Worm (Caenorhabditis elegans): ENCODE measurements around the gene Y40H4A.2.

Gene Y40H4A.2

DNA sequence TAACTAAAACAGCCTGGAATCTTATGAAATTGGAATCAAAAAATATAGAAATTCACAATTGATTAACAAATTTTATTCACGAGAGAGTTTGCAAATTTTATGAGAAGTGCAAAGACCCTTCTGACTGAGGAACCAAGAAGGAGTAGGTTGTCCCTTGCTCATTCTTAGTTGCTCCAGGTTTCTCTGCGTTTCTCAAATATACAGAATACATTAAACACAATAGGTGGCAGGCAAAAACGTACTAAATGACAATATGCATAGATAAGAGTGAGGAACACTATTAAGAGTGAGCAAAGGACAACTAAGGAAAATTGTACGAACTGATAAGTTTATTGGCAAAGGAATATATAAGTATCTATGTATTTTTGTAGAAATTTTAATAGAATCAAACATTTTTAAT is 26.5 kb downstream of the Y40H4A.2 start, which contains the start of gene C53A5.9:
Gene C53A5.9, minus strand, starts transcription at position 101 of the 400 bp plus-strand sequence.
- TF ChIP-seq ces-1 (GFP tag; optimal IDR thresholded peaks at IDR 0.05) (no peak), nhr-2 (tag; optimal IDR thresholded peaks at IDR 0.05) (no peak), snpc-4 (tag; optimal IDR thresholded peaks at IDR 0.05) (no peak), ham-2 (GFP tag; optimal IDR thresholded peaks at IDR 0.05) (no peak), unc-120 (tag; optimal IDR thresholded peaks at IDR 0.05; ENCODE audit: poor library complexity, severe bottlenecking) (no peak), cnd-1 (tag; optimal IDR thresholded peaks at IDR 0.05) (no peak), ceh-39 (tag; optimal IDR thresholded peaks at IDR 0.05) (no peak), mls-2 (tag; optimal IDR thresholded peaks at IDR 0.05) (no peak), nhr-237 (tag; optimal IDR thresholded peaks at IDR 0.05) (no peak), elt-3 (tag; optimal IDR thresholded peaks at IDR 0.05) (no peak), hlh-1 (tag; optimal IDR thresholded peaks at IDR 0.05) (no peak), ztf-11 (tag; optimal IDR thresholded peaks at IDR 0.05) (no peak), zip-8 (tag; optimal IDR thresholded peaks at IDR 0.05) (no peak), sem-2 (GFP tag; optimal IDR thresholded peaks at IDR 0.05) (no peak), tbx-8 (GFP tag; optimal IDR thresholded peaks at IDR 0.05) (no peak), ceh-43 (GFP tag; optimal IDR thresholded peaks at IDR 0.05) (no peak), lin-13 (tag; optimal IDR thresholded peaks at IDR 0.05) (no peak)

DNA sequence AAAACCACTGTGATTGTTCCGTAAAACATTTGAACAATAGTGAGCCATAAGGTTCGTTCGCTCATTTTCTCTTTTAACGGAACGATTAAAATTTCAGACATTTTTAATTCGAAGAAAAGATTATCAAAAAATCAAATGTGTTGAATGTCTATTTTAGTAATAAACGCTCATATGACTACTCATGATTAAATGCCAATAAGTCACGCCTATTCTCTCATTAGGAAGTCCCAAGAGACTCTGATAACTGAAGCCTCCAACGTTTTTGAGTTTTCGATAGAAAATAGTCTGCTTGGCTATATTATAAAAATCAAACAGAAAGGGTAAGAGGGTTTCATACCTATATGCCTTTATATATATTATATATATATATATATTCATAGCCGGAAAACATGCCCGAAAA is 29.1 kb downstream of the Y40H4A.2 start, which contains the start of gene srg-47:
Gene srg-47, minus strand, starts transcription at position 101 of the 400 bp plus-strand sequence.
- TF ChIP-seq nhr-237 (tag; optimal IDR thresholded peaks at IDR 0.05) (no peak), elt-3 (tag; optimal IDR thresholded peaks at IDR 0.05) (no peak), nhr-12 (tag; optimal IDR thresholded peaks at IDR 0.05) (no peak), lin-32 (GFP tag; optimal IDR thresholded peaks at IDR 0.05) (no peak), ces-1 (GFP tag; optimal IDR thresholded peaks at IDR 0.05) (no peak), ceh-83 (GFP tag; optimal IDR thresholded peaks at IDR 0.05) (no peak), unc-62 (GFP tag; optimal IDR thresholded peaks at IDR 0.05) (no peak), lsy-2 (tag; optimal IDR thresholded peaks at IDR 0.05) (no peak), mls-2 (tag; optimal IDR thresholded peaks at IDR 0.05) (no peak), blmp-1 (tag; optimal IDR thresholded peaks at IDR 0.05) (no peak), sem-2 (GFP tag; optimal IDR thresholded peaks at IDR 0.05) (no peak), M03D4.4 (tag; optimal IDR thresholded peaks at IDR 0.05) (no peak), elt-1 (tag; optimal IDR thresholded peaks at IDR 0.05; ENCODE audit: borderline replicate concordance, insufficient read depth) (no peak), lin-13 (tag; optimal IDR thresholded peaks at IDR 0.05) (no peak), pha-4 (tag; optimal IDR thresholded peaks at IDR 0.05) (no peak), flh-1 (GFP tag; optimal IDR thresholded peaks at IDR 0.05) (no peak), unc-120 (tag; optimal IDR thresholded peaks at IDR 0.05; ENCODE audit: poor library complexity, severe bottlenecking) (no peak), unc-39 (tag; optimal IDR thresholded peaks at IDR 0.05) (no peak), ztf-11 (tag; optimal IDR thresholded peaks at IDR 0.05) (no peak), ceh-43 (GFP tag; optimal IDR thresholded peaks at IDR 0.05) (no peak)

DNA sequence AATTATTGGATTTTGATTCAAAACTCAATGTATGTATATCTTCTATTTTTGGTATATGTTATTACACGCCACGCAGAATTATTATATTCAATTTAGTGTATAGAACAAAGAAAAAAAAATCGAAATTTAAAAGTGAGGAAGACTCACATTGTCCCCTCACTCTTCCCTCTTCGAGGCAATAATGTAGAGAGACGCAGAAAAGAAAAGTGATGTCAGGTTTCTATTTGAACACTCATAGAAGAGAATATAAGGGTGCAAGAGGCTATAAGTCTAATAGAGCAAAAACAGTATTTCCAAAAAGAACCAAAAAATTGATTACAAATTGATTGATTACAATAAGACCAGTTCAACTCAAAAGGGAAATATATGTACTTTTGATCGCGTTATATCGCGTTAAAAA is 36.7 kb downstream of the Y40H4A.2 start:
- peak; percentile 9 for TF ChIP-seq unc-120 (tag; optimal IDR thresholded peaks at IDR 0.05; ENCODE audit: poor library complexity, severe bottlenecking)
- no peak for TF ChIP-seq nhr-12 (tag; optimal IDR thresholded peaks at IDR 0.05)

DNA sequence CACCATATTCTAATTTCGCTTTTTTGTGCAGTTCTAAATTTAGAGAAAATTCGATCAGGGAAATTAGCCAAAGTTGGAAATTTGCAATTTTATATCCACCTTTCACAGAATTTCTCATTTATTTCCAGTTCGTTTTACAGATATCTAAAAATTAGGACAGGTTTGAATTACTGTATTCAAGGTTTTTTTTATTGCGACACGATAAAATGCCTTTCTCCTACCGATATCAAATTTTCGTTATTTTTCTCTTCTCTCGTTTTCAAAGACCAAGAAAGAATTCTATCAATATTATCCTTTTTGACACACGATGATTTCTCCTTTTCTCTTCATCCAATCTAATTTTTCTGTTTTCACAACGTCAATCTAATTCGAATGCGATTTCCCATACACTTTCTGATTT is 38.7 kb downstream of the Y40H4A.2 start, which contains the start of gene C53A5.13:
Gene C53A5.13, plus strand, starts transcription at position 301 of the 400 bp plus-strand sequence.
- TF ChIP-seq nhr-2 (tag; optimal IDR thresholded peaks at IDR 0.05) (no peak), lin-32 (GFP tag; optimal IDR thresholded peaks at IDR 0.05) (no peak), nhr-28 (tag; optimal IDR thresholded peaks at IDR 0.05) (no peak), drap-1 (GFP tag; optimal IDR thresholded peaks at IDR 0.05) (no peak), zip-8 (tag; optimal IDR thresholded peaks at IDR 0.05) (no peak), unc-39 (tag; optimal IDR thresholded peaks at IDR 0.05) (no peak), ces-1 (GFP tag; optimal IDR thresholded peaks at IDR 0.05) (no peak), unc-62 (GFP tag; optimal IDR thresholded peaks at IDR 0.05) (no peak), ceh-43 (GFP tag; optimal IDR thresholded peaks at IDR 0.05) (no peak), sptf-1 (tag; optimal IDR thresholded peaks at IDR 0.05) (no peak), ztf-11 (tag; optimal IDR thresholded peaks at IDR 0.05) (no peak), blmp-1 (tag; optimal IDR thresholded peaks at IDR 0.05) (no peak), elt-3 (tag; optimal IDR thresholded peaks at IDR 0.05) (no peak), lsy-2 (tag; optimal IDR thresholded peaks at IDR 0.05) (no peak), mab-5 (tag; optimal IDR thresholded peaks at IDR 0.05) (no peak), nhr-76 (tag; optimal IDR thresholded peaks at IDR 0.05) (no peak)

Data from whole organism, mixed stage, embryonic.